Worm (Caenorhabditis elegans): Measurements from ENCODE around the gene Y46E12BL.2.
A peak's percentile ranks its signal among the peaks of the same experiment; 100 is the strongest.

Y46E12BL.2 gene

DNA sequence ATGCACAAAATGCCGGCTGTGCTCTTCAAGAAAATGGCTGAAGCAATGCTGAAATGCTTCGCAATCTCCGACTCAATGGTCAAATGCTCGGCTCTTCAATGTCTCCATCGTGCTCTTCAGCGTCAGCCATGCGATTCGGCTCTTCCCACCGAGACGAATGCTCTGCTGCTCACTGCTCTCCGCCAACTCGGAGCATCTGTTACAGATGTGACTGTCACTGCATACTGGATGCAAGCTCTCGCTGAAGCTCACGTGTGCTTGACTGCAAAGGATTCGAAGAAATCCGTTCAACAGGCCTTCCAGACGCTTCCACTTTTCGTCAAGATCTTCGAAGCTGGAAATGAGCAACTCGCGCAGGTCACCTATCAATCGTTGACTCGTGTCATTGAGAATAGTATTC is 4.4 kb downstream of the Y46E12BL.2 start:
- TF ChIP-seq madf-2 (tag; optimal IDR thresholded peaks at IDR 0.05) (no peak), ceh-34 (tag; optimal IDR thresholded peaks at IDR 0.05) (no peak), hlh-8 (tag; optimal IDR thresholded peaks at IDR 0.05) (no peak), hlh-13 (GFP tag; optimal IDR thresholded peaks at IDR 0.05) (no peak), ceh-45 (GFP tag; IDR thresholded peaks at IDR 0.05) (no peak), ceh-14 (tag; optimal IDR thresholded peaks at IDR 0.05) (no peak), npax-4 (tag; optimal IDR thresholded peaks at IDR 0.05) (no peak), F13H6.1 (tag; optimal IDR thresholded peaks at IDR 0.05) (no peak), lim-6 (tag; optimal IDR thresholded peaks at IDR 0.05) (no peak), ahr-1 (tag; optimal IDR thresholded peaks at IDR 0.05) (no peak), ceh-48 (tag; optimal IDR thresholded peaks at IDR 0.05) (no peak), ttx-3 (tag; optimal IDR thresholded peaks at IDR 0.05) (no peak), dmd-4 (tag; optimal IDR thresholded peaks at IDR 0.05; ENCODE audit: borderline replicate concordance) (no peak), ama-1 (optimal IDR thresholded peaks at IDR 0.05) (no peak), ceh-30 (tag; optimal IDR thresholded peaks at IDR 0.05) (no peak)

DNA sequence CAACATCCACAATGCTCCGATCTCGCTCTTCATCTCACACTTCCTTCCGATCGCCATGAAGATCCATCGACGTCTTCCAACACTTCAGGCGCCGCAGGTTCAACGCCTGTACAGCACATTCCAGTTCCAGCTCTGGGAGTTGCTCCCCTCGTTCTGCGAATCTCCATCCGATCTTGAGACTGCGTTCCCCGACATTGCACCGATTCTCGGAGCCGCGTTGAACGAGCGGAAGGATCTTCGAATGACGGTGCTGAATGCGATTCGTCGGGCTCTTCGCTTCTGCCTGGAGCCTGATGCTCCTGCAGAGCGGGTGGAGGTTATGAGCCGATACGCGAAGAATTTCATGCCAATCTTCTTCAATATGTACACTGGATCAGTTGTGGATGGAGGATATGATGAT is 6.9 kb downstream of the Y46E12BL.2 start:
- no peak for TF ChIP-seq hlh-30 (tag; optimal IDR thresholded peaks at IDR 0.05; ENCODE audit: insufficient read depth)
- peak; percentile 46 for TF ChIP-seq mec-3 (tag; optimal IDR thresholded peaks at IDR 0.05; ENCODE audit: borderline replicate concordance)

- TF ChIP-seq unc-3 (GFP tag; conservative IDR thresholded peaks at IDR 0.05) (no peak), unc-3 (tag; optimal IDR thresholded peaks at IDR 0.05) (no peak), ceh-2 (tag; optimal IDR thresholded peaks at IDR 0.05) (no peak), odd-2 (tag; optimal IDR thresholded peaks at IDR 0.05) (no peak), ama-1 (optimal IDR thresholded peaks at IDR 0.05) (no peak), hlh-30 (tag; optimal IDR thresholded peaks at IDR 0.05; ENCODE audit: insufficient read depth) (no peak), fax-1 (tag; optimal IDR thresholded peaks at IDR 0.05) (no peak)
Measured at ce11 chrII:15244870-15245269, 12.1 kb downstream of the Y46E12BL.2 start.

DNA sequence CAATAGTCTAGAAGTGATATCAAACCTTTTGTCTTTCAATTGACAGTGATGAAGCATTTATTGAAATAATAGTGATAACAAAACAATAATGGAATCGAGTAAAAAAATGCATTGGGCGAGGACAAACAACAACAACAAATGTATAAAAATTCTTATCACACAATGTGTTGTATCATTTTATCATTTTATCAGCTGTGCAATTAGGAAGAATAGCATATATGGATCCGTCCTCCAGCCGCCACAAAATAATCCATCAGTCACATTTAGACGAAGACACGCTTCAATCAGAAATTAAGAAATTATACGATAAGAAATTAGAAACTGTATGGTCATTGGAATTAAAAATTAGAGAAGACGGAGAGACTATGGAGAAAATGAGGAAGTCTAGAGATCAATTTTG is 18.8 kb downstream of the Y46E12BL.2 start, which contains the start of gene tig-3:
tig-3 (minus strand) TSS at position 200 of the 400 bp plus-strand sequence.
- TF ChIP-seq elt-2 (tag; optimal IDR thresholded peaks at IDR 0.05), result peak; percentile 68
- TF ChIP-seq tbx-2 (tag; optimal IDR thresholded peaks at IDR 0.05), result no peak
- TF ChIP-seq nfya-1 (tag; optimal IDR thresholded peaks at IDR 0.05), result no peak

DNA sequence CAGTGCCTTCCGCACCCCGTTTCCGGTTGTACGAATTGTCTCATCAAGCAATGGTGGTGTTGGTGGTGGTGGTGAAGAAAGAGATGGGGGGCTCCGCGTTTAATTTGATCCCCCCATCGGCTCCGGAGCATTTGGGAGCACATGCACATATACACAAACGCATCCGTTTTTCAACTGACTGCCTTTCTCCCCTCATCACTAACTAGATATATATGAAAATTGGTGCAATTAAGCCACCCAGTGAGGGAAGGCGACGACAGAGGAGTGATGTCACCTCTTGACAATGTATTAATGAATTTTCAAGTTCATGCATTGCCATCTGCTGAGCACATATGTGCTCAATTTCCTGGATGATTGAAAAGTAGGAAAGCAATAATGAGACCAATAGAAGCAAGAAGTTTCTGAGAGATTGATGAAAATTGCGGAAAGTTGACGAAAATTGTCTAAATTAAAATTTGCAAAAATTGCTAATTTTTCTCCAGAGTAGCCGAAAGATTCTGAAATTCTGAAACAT is 21.3 kb downstream of the Y46E12BL.2 start:
- TF ChIP-seq lim-6 (tag; optimal IDR thresholded peaks at IDR 0.05), result peak; percentile 71
- TF ChIP-seq ztf-16 (tag; optimal IDR thresholded peaks at IDR 0.05), result no peak
- no peak for TF ChIP-seq ceh-6 (GFP tag; optimal IDR thresholded peaks at IDR 0.05)
- peak; percentile 43 for TF ChIP-seq nfya-1 (tag; optimal IDR thresholded peaks at IDR 0.05)
- no peak for TF ChIP-seq ttx-3 (tag; optimal IDR thresholded peaks at IDR 0.05)
- TF ChIP-seq hlh-30 (tag; optimal IDR thresholded peaks at IDR 0.05; ENCODE audit: insufficient read depth), result no peak
- no peak for TF ChIP-seq K02D7.2 (tag; optimal IDR thresholded peaks at IDR 0.05)
- TF ChIP-seq ceh-31 (tag; optimal IDR thresholded peaks at IDR 0.05), result peak; percentile 44
- no peak for TF ChIP-seq pax-1 (tag; optimal IDR thresholded peaks at IDR 0.05)
- TF ChIP-seq ets-4 (tag; optimal IDR thresholded peaks at IDR 0.05), result no peak
- TF ChIP-seq unc-42 (tag; optimal IDR thresholded peaks at IDR 0.05), result peak; percentile 98
- TF ChIP-seq ceh-14 (tag; optimal IDR thresholded peaks at IDR 0.05), result peak; percentile 82
- TF ChIP-seq elt-4 (tag; optimal IDR thresholded peaks at IDR 0.05), result no peak
- no peak for TF ChIP-seq Y22D7AL.16 (tag; optimal IDR thresholded peaks at IDR 0.05)
- TF ChIP-seq elt-2 (tag; optimal IDR thresholded peaks at IDR 0.05), result no peak
- TF ChIP-seq ceh-2 (tag; optimal IDR thresholded peaks at IDR 0.05), result no peak
- TF ChIP-seq unc-86 (tag; optimal IDR thresholded peaks at IDR 0.05), result no peak
- TF ChIP-seq ahr-1 (tag; optimal IDR thresholded peaks at IDR 0.05), result no peak
- no peak for TF ChIP-seq madf-2 (tag; optimal IDR thresholded peaks at IDR 0.05)
- TF ChIP-seq ama-1 (optimal IDR thresholded peaks at IDR 0.05), result no peak
- TF ChIP-seq ref-2 (tag; optimal IDR thresholded peaks at IDR 0.05), result peak; percentile 31
- no peak for TF ChIP-seq hlh-15 (tag; optimal IDR thresholded peaks at IDR 0.05)
- no peak for TF ChIP-seq gmeb-2 (tag; optimal IDR thresholded peaks at IDR 0.05)
- TF ChIP-seq hlh-6 (tag; optimal IDR thresholded peaks at IDR 0.05), result no peak
- no peak for TF ChIP-seq rnt-1 (tag; optimal IDR thresholded peaks at IDR 0.05)
